Worm (Caenorhabditis elegans) whole organism, young adult: ENCODE measurements around the gene str-7.
A peak's percentile ranks its signal among the peaks of the same experiment; 100 is the strongest.

Experiments used
- F23B12.7 ChIP-seq: sonication (generic microtip); optimal IDR thresholded peaks from 2 replicates; lab custom pipeline; 2017; ENCODE audit warnings: missing genetic modification characterization, mild to moderate bottlenecking, missing compliant biosample characterization, antibody characterized with exemption, moderate library complexity; ENCODE audit not compliant: insufficient read depth
- F33H1.4 ChIP-seq: fragments of 200-800 bp; sonication (Bioruptor generic); IDR thresholded peaks from 2 replicates; pipeline ENCODE4 v1.3.6; 2022; ENCODE audit warnings: missing genetic modification reagents, missing genetic modification characterization, missing compliant biosample characterization
- F55B11.4 ChIP-seq: sonication (generic microtip); optimal IDR thresholded peaks from 2 replicates; lab custom pipeline; 2016; ENCODE audit warnings: missing compliant biosample characterization, missing genetic modification characterization, borderline replicate concordance; ENCODE audit not compliant: insufficient read depth
- T07F8.4 ChIP-seq: sonication (generic microtip); optimal IDR thresholded peaks from 2 replicates; lab custom pipeline; 2016; ENCODE audit warnings: mild to moderate bottlenecking, missing genetic modification characterization, moderate library complexity, missing compliant biosample characterization
- Y95B8A.8 ChIP-seq: fragments of 200-800 bp; sonication (Bioruptor generic); IDR thresholded peaks from 2 replicates; pipeline ENCODE4 v1.3.6; 2022; ENCODE audit warnings: missing genetic modification reagents, missing genetic modification characterization, missing compliant biosample characterization
- ZK185.1 ChIP-seq: sonication (generic microtip); optimal IDR thresholded peaks from 2 replicates; lab custom pipeline; 2016; ENCODE audit warnings: mild to moderate bottlenecking, missing genetic modification characterization, missing compliant biosample characterization; ENCODE audit not compliant: poor library complexity, severe bottlenecking
- akir-1 ChIP-seq: fragments of 200-800 bp; sonication (Bioruptor generic); optimal IDR thresholded peaks from 2 replicates; lab custom pipeline; 2018; ENCODE audit warnings: mild to moderate bottlenecking, missing genetic modification characterization, moderate library complexity, missing compliant biosample characterization
- attf-3 ChIP-seq: fragments of 200-800 bp; sonication (Bioruptor generic); conservative IDR thresholded peaks from 2 replicates; pipeline ENCODE4 v1.3.6; 2022; ENCODE audit warnings: missing genetic modification reagents, missing genetic modification characterization, missing compliant biosample characterization
- bed-1 ChIP-seq: fragments of 200-800 bp; sonication (Bioruptor generic); IDR thresholded peaks from 2 replicates; pipeline ENCODE4 v1.3.6; 2022; ENCODE audit warnings: missing genetic modification reagents, missing genetic modification characterization, missing compliant biosample characterization
- ccch-3 ChIP-seq: fragments of 200-800 bp; sonication (Bioruptor generic); optimal IDR thresholded peaks from 2 replicates; lab custom pipeline; 2018; ENCODE audit warnings: mild to moderate bottlenecking, missing genetic modification characterization, missing compliant biosample characterization
- ceh-100 ChIP-seq: fragments of 200-800 bp; sonication (Bioruptor generic); IDR thresholded peaks from 2 replicates; pipeline ENCODE4 v1.3.6; 2022; ENCODE audit warnings: missing genetic modification reagents, missing genetic modification characterization, missing compliant biosample characterization
- ceh-40 ChIP-seq: fragments of 200-800 bp; sonication (Bioruptor generic); IDR thresholded peaks from 2 replicates; pipeline ENCODE4 v1.3.6; 2022; ENCODE audit warnings: missing genetic modification characterization, missing compliant biosample characterization
- ceh-58 ChIP-seq: fragments of 200-800 bp; sonication (Bioruptor generic); IDR thresholded peaks from 2 replicates; pipeline ENCODE4 v1.3.6; 2022; ENCODE audit warnings: missing genetic modification characterization, missing compliant biosample characterization
- dox-1 ChIP-seq: fragments of 200-800 bp; sonication (Bioruptor generic); IDR thresholded peaks from 2 replicates; pipeline ENCODE4 v1.3.6; 2022; ENCODE audit warnings: missing genetic modification reagents, missing genetic modification characterization, missing compliant biosample characterization
- dpl-1 ChIP-seq: fragments of 150-350 bp; optimal IDR thresholded peaks from 2 replicates; lab custom pipeline; 2014; ENCODE audit warnings: missing biosample characterization, missing genetic modification reagents, missing genetic modification characterization
- efl-1 ChIP-seq: fragments of 150-350 bp; optimal IDR thresholded peaks from 2 replicates; lab custom pipeline; 2014; ENCODE audit warnings: missing biosample characterization, missing genetic modification reagents, missing genetic modification characterization
- egl-18 ChIP-seq: fragments of 200-800 bp; sonication (Bioruptor generic); IDR thresholded peaks from 2 replicates; pipeline ENCODE4 v1.3.6; 2022; ENCODE audit warnings: missing genetic modification reagents, missing genetic modification characterization, missing compliant biosample characterization
- ekl-4 ChIP-seq: fragments of 200-800 bp; sonication (Bioruptor generic); IDR thresholded peaks from 2 replicates; pipeline ENCODE4 v1.3.6; 2022; ENCODE audit warnings: missing genetic modification reagents, missing genetic modification characterization, missing compliant biosample characterization
- ets-4 ChIP-seq: fragments of 200-800 bp; sonication (Bioruptor generic); optimal IDR thresholded peaks from 2 replicates; lab custom pipeline; 2018; ENCODE audit warnings: mild to moderate bottlenecking, missing genetic modification characterization, missing compliant biosample characterization
- fkh-3 ChIP-seq: sonication (generic microtip); optimal IDR thresholded peaks from 2 replicates; lab custom pipeline; 2016; ENCODE audit warnings: mild to moderate bottlenecking, missing genetic modification characterization, missing compliant biosample characterization
- hsf-1 ChIP-seq: fragments of 200-800 bp; sonication (Bioruptor generic); IDR thresholded peaks from 2 replicates; pipeline ENCODE4 v1.3.6; 2022; ENCODE audit warnings: missing genetic modification reagents, missing genetic modification characterization, missing compliant biosample characterization
- let-526 ChIP-seq: fragments of 200-800 bp; sonication (Bioruptor generic); IDR thresholded peaks from 2 replicates; pipeline ENCODE4 v1.3.6; 2022; ENCODE audit warnings: missing genetic modification reagents, missing genetic modification characterization, missing compliant biosample characterization
- lin-35 ChIP-seq, 3 experiments: fragments of 150-350 bp in 2 of 3; sonication (generic microtip) in 1 of 3; optimal IDR thresholded peaks; 2 replicates each; lab custom pipeline; 2014 to 2018; ENCODE audit warnings: missing biosample characterization in 3 of 3, missing genetic modification characterization in 3 of 3, missing genetic modification reagents in 3 of 3
- madf-6 ChIP-seq: fragments of 200-800 bp; sonication (Bioruptor generic); IDR thresholded peaks from 2 replicates; pipeline ENCODE4 v1.3.6; 2022; ENCODE audit warnings: missing genetic modification reagents, missing genetic modification characterization, missing compliant biosample characterization
- madf-8 ChIP-seq: fragments of 200-800 bp; sonication (Bioruptor generic); conservative IDR thresholded peaks from 2 replicates; pipeline ENCODE4 v1.3.6; 2022; ENCODE audit warnings: missing genetic modification reagents, missing genetic modification characterization, missing compliant biosample characterization
- mcd-1 ChIP-seq: fragments of 200-800 bp; sonication (Bioruptor generic); IDR thresholded peaks from 2 replicates; pipeline ENCODE4 v1.3.6; 2022; ENCODE audit warnings: missing genetic modification reagents, missing genetic modification characterization, missing compliant biosample characterization
- mes-4 ChIP-seq: sonication (generic microtip); optimal IDR thresholded peaks from 2 replicates; lab custom pipeline; 2016; ENCODE audit warnings: missing genotype, missing genetic modification characterization, missing compliant biosample characterization
- nhr-120 ChIP-seq: fragments of 200-800 bp; sonication (Bioruptor generic); IDR thresholded peaks from 2 replicates; pipeline ENCODE4 v1.3.6; 2022; ENCODE audit warnings: missing genetic modification characterization, missing compliant biosample characterization
- nhr-27 ChIP-seq: fragments of 200-800 bp; sonication (Bioruptor generic); optimal IDR thresholded peaks from 2 replicates; lab custom pipeline; 2018; ENCODE audit warnings: mild to moderate bottlenecking, missing genetic modification characterization, moderate library complexity, missing compliant biosample characterization
- rcor-1 ChIP-seq: fragments of 200-800 bp; sonication (Bioruptor generic); IDR thresholded peaks from 2 replicates; pipeline ENCODE4 v1.3.6; 2022; ENCODE audit warnings: missing genetic modification reagents, missing genetic modification characterization, missing compliant biosample characterization
- rec-8 ChIP-seq, 2 experiments: sonication (generic microtip); optimal IDR thresholded peaks; 2 replicates each; lab custom pipeline; 2016; ENCODE audit warnings: mild to moderate bottlenecking in 2 of 2, missing genetic modification characterization in 2 of 2, missing genetic modification reagents in 2 of 2, missing genotype in 2 of 2, missing biosample characterization in 1 of 2, missing compliant biosample characterization in 1 of 2, moderate library complexity in 1 of 2
- rpc-1 ChIP-seq, 2 experiments: fragments of 150-350 bp in 1 of 2; sonication (generic microtip) in 1 of 2; optimal IDR thresholded peaks; 2 replicates each; lab custom pipeline; 2014 to 2018; ENCODE audit warnings: missing biosample characterization in 1 of 2, missing genetic modification characterization in 1 of 2, missing genetic modification reagents in 1 of 2, missing genotype in 1 of 2
- sea-2 ChIP-seq: fragments of 200-800 bp; sonication (Bioruptor generic); IDR thresholded peaks from 2 replicates; pipeline ENCODE4 v1.3.6; 2022; ENCODE audit warnings: missing genetic modification characterization, missing compliant biosample characterization
- snpc-3.4 ChIP-seq: sonication (generic microtip); optimal IDR thresholded peaks from 2 replicates; lab custom pipeline; 2017; ENCODE audit warnings: missing genetic modification characterization, mild to moderate bottlenecking, missing compliant biosample characterization, antibody characterized with exemption, moderate library complexity, missing genotype, missing genetic modification reagents
- sptf-2 ChIP-seq: fragments of 200-800 bp; sonication (Bioruptor generic); optimal IDR thresholded peaks from 2 replicates; lab custom pipeline; 2018; ENCODE audit warnings: mild to moderate bottlenecking, missing genetic modification characterization, missing compliant biosample characterization
- tbp1 ChIP-seq: fragments of 200-800 bp; sonication (Bioruptor generic); optimal IDR thresholded peaks from 2 replicates; lab custom pipeline; 2018; ENCODE audit warnings: mild to moderate bottlenecking, missing genetic modification characterization, missing compliant biosample characterization
- xnd-1 ChIP-seq: sonication (generic microtip); optimal IDR thresholded peaks from 2 replicates; lab custom pipeline; 2016; ENCODE audit warnings: missing genotype, missing genetic modification reagents, missing genetic modification characterization, missing compliant biosample characterization
- zim-3 ChIP-seq: sonication (generic microtip); optimal IDR thresholded peaks from 2 replicates; lab custom pipeline; 2017; ENCODE audit warnings: mild to moderate bottlenecking, missing genetic modification characterization, moderate library complexity, missing compliant biosample characterization
- ztf-22 ChIP-seq: fragments of 200-800 bp; sonication (Bioruptor generic); optimal IDR thresholded peaks from 2 replicates; lab custom pipeline; 2018; ENCODE audit warnings: mild to moderate bottlenecking, missing genetic modification characterization, moderate library complexity, missing compliant biosample characterization
- ztf-28 ChIP-seq: fragments of 200-800 bp; sonication (Bioruptor generic); IDR thresholded peaks from 2 replicates; pipeline ENCODE4 v1.3.6; 2022; ENCODE audit warnings: missing genetic modification reagents, missing genetic modification characterization, missing compliant biosample characterization
- ztf-3 ChIP-seq: fragments of 200-800 bp; sonication (Bioruptor generic); optimal IDR thresholded peaks from 2 replicates; lab custom pipeline; 2018; ENCODE audit warnings: mild to moderate bottlenecking, missing genetic modification characterization, missing compliant biosample characterization
- ztf-6 ChIP-seq: fragments of 200-800 bp; sonication (Bioruptor generic); IDR thresholded peaks from 2 replicates; pipeline ENCODE4 v1.3.6; 2022; ENCODE audit warnings: missing genetic modification reagents, missing genetic modification characterization, missing compliant biosample characterization

str-7 gene

DNA sequence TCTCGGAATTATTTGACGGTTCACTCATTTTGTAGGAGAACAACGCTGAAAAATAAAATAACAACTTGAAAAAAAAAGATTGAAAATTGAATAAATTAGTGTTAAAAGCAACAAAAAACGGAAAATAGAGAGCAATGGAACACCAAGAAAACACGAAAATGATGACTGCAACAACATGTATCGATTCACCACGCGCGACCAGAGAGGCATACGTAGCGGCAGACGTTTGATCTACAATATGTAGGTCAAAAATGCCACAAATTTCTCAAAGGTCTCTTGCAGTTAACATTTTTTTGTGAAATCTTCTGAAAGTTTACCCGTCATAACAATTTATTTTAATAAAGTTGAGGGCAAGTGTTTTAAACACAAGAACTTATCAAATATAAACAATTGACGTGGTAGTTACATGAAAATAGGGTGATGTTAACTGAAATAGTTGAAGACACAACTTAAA, 42.3 kb downstream of the str-7 start, which contains the start of gene F14H3.5 (continued):
- TF ChIP-seq attf-3 (GFP tag; lab: Robert Waterston, UW) (no peak), zim-3 (tag; lab: Kevin White, UChicago) (no peak), ztf-22 (GFP tag; lab: Kevin White, UChicago) (no peak), let-526 (no peak), ztf-3 (GFP tag; lab: Kevin White, UChicago) (no peak), hsf-1 (GFP tag; lab: Robert Waterston, UW) (0 out of 2 replicates have a peak, but pooled peaks have one; percentile 54), Y95B8A.8 (GFP tag; lab: Robert Waterston, UW) (no peak)

DNA sequence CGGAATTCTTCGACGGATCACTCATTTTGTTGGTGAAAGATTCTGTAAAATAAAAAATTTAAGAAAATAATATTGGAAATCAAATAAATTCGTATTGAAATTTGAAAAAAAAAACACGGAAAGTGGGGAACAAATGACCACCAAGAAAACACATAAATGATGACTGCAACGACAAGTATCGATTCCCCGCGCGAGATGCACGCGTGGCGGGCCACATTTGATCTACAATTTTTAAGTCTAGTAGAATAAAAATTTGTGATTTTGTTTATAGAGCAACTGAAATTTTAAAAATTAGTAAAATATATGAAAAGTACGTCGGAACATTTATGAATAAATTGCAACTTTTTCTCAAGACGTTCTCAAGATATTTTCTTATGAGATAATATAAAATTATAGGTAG, 44.3 kb downstream of the str-7 start, which contains the start of gene F14H3.4:
Gene F14H3.4, minus strand, starts transcription at position 42 of the 400 bp plus-strand sequence.
- TF ChIP-seq ekl-4 (GFP tag; lab: Robert Waterston, UW) (no peak), F23B12.7 (no peak), nhr-120 (GFP tag; lab: Robert Waterston, UW) (no peak), fkh-3 (tag; lab: Kevin White, UChicago) (no peak), akir-1 (GFP tag; lab: Kevin White, UChicago) (no peak), dpl-1 (GFP tag; lab: Kevin White, UChicago) (peak; percentile 5), F33H1.4 (GFP tag; lab: Robert Waterston, UW) (no peak), ccch-3 (GFP tag; lab: Kevin White, UChicago) (no peak), madf-6 (GFP tag; lab: Robert Waterston, UW) (peak; percentile 88), bed-1 (GFP tag; lab: Robert Waterston, UW) (no peak), efl-1 (GFP tag; lab: Kevin White, UChicago) (peak; percentile 62), lin-35 (GFP tag; optimal IDR thresholded peaks at IDR 0.05; lab: Kevin White, UChicago) (no peak), xnd-1 (tag; lab: Kevin White, UChicago) (peak; percentile 42), ZK185.1 (tag; lab: Kevin White, UChicago) (no peak), dox-1 (GFP tag; lab: Robert Waterston, UW) (no peak), ceh-58 (GFP tag; lab: Robert Waterston, UW) (no peak), madf-8 (GFP tag; lab: Robert Waterston, UW) (peak; percentile 69)

DNA sequence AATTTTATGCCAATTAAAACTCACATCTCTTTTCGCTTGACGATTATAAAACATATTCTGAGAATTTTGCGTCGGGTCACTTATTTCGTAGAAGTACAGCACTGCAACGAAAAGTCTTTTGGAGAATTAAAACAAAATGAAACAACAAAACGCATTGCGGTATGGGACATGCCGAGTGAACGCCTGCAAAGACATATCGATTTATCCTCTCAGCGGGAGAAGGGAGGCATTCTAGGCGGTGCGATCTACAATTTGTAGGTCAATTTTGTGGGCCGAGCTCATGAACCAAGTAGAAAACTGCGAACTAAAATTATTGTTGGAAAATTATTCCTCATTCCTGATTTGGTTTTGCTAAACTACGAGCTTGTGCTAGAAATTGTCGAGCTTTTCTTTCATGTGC, 46.0 kb downstream of the str-7 start, which contains the start of gene F14H3.3:
Gene F14H3.3, minus strand, starts transcription at position 101 of the 400 bp plus-strand sequence.
- TF ChIP-seq F55B11.4 (tag; lab: Kevin White, UChicago): no peak
- no peak for TF ChIP-seq egl-18 (GFP tag; lab: Robert Waterston, UW)
- TF ChIP-seq ztf-6 (GFP tag; lab: Robert Waterston, UW): no peak
- TF ChIP-seq sptf-2 (GFP tag; lab: Kevin White, UChicago): no peak
- TF ChIP-seq ztf-28 (GFP tag; lab: Robert Waterston, UW): no peak
- no peak for TF ChIP-seq sea-2 (GFP tag; lab: Robert Waterston, UW)
- no peak for TF ChIP-seq T07F8.4 (tag; lab: Kevin White, UChicago)
- no peak for TF ChIP-seq ets-4 (GFP tag; lab: Kevin White, UChicago)
- TF ChIP-seq nhr-27 (tag; lab: Kevin White, UChicago): no peak
- no peak for TF ChIP-seq rcor-1 (GFP tag; lab: Robert Waterston, UW)
- TF ChIP-seq rpc-1 (optimal IDR thresholded peaks at IDR 0.05; lab: Kevin White, UChicago): no peak
- no peak for TF ChIP-seq rpc-1 (tag; optimal IDR thresholded peaks at IDR 0.05; lab: Kevin White, UChicago)
- no peak for TF ChIP-seq mcd-1 (GFP tag; lab: Robert Waterston, UW)
- no peak for TF ChIP-seq ceh-40 (GFP tag; lab: Robert Waterston, UW)
- no peak for TF ChIP-seq snpc-3.4 (tag; lab: Kevin White, UChicago)
- no peak for TF ChIP-seq ceh-100 (GFP tag; lab: Robert Waterston, UW)
- no peak for TF ChIP-seq dpl-1 (GFP tag; lab: Kevin White, UChicago)
- no peak for TF ChIP-seq tbp1
- TF ChIP-seq mes-4 (tag; lab: Kevin White, UChicago): no peak
- no peak for TF ChIP-seq F23B12.7
- no peak for TF ChIP-seq rec-8 (tag; optimal IDR thresholded peaks at IDR 0.05; lab: Kevin White, UChicago)
